Fruit fly (Drosophila melanogaster) whole organism, embryonic: ENCODE data around the gene Psn.
A peak's percentile ranks its signal among the peaks of the same experiment; 100 is the strongest.

Experiments
- Ada2b ChIP-seq: fragments of 200-800 bp; sonication (Bioruptor generic); IDR thresholded peaks from 2 replicates; pipeline ENCODE4 v1.3.6; 2022; ENCODE audit warnings: missing biosample characterization, missing genetic modification characterization
- Awh ChIP-seq: fragments of 200-800 bp; sonication (Bioruptor generic); IDR thresholded peaks from 2 replicates; pipeline ENCODE4, ENCODE4 v1.3.6; 2022; ENCODE audit warnings: missing biosample characterization, missing genetic modification characterization
- CG10274 ChIP-seq: fragments of 200-800 bp; sonication (Bioruptor generic); optimal IDR thresholded peaks from 3 replicates; lab custom pipeline; 2017; ENCODE audit warnings: missing biosample characterization, mild to moderate bottlenecking, missing genetic modification characterization
- CG12236 ChIP-seq: fragments of 200-800 bp; sonication (Bioruptor generic); optimal IDR thresholded peaks from 2 replicates; lab custom pipeline; 2016; ENCODE audit warnings: missing biosample characterization, missing genetic modification characterization
- CG12769 ChIP-seq: fragments of 200-800 bp; sonication (Bioruptor generic); optimal IDR thresholded peaks from 2 replicates; lab custom pipeline; 2019; ENCODE audit warnings: missing biosample characterization, mild to moderate bottlenecking, missing genetic modification characterization, moderate library complexity
- CG13287 ChIP-seq: fragments of 200-800 bp; sonication (Bioruptor generic); IDR thresholded peaks from 2 replicates; pipeline ENCODE4 v1.3.6; 2022; ENCODE audit warnings: missing biosample characterization, missing genetic modification characterization; ENCODE audit not compliant: partially characterized antibody
- CG15269 ChIP-seq: fragments of 200-800 bp; sonication (Bioruptor generic); optimal IDR thresholded peaks from 2 replicates; lab custom pipeline; 2018; ENCODE audit warnings: missing biosample characterization, mild to moderate bottlenecking, missing genetic modification characterization, moderate library complexity
- CG1529 ChIP-seq: fragments of 200-800 bp; sonication (Bioruptor generic); optimal IDR thresholded peaks from 3 replicates; lab custom pipeline; 2018; ENCODE audit warnings: missing biosample characterization, missing genetic modification characterization
- CG15514 ChIP-seq: fragments of 200-800 bp; sonication (Bioruptor generic); optimal IDR thresholded peaks from 3 replicates; lab custom pipeline; 2017; ENCODE audit warnings: missing biosample characterization, missing genetic modification characterization, mild to moderate bottlenecking, moderate library complexity, missing genetic modification reagents
- CG16779 ChIP-seq: fragments of 200-800 bp; sonication (Bioruptor generic); IDR thresholded peaks from 2 replicates; pipeline ENCODE4 v1.3.6; 2022; ENCODE audit warnings: missing biosample characterization, missing genetic modification characterization
- CG17361 ChIP-seq: fragments of 200-800 bp; sonication (Bioruptor generic); IDR thresholded peaks from 3 replicates; pipeline ENCODE4 v1.3.6; 2022; ENCODE audit warnings: missing biosample characterization, missing genetic modification characterization
- CG17829 ChIP-seq: fragments of 200-800 bp; optimal IDR thresholded peaks from 2 replicates; lab custom pipeline; 2019; ENCODE audit warnings: missing biosample characterization, mild to moderate bottlenecking, missing genetic modification characterization, moderate library complexity
- CG2116 ChIP-seq: fragments of 200-800 bp; sonication (Bioruptor generic); optimal IDR thresholded peaks from 3 replicates; lab custom pipeline; 2018; ENCODE audit warnings: missing biosample characterization, mild to moderate bottlenecking, missing genetic modification characterization
- CG2120 ChIP-seq: fragments of 200-800 bp; sonication (Bioruptor generic); optimal IDR thresholded peaks from 3 replicates; lab custom pipeline; 2016; ENCODE audit warnings: missing biosample characterization, missing genetic modification characterization
- CG31365 ChIP-seq: fragments of 200-800 bp; sonication (Bioruptor generic); optimal IDR thresholded peaks from 2 replicates; lab custom pipeline; 2018; ENCODE audit warnings: missing biosample characterization, mild to moderate bottlenecking, missing genetic modification characterization
- CG33557 ChIP-seq: fragments of 200-800 bp; sonication (Bioruptor generic); optimal IDR thresholded peaks from 2 replicates; lab custom pipeline; 2019; ENCODE audit warnings: missing biosample characterization, mild to moderate bottlenecking, missing genetic modification characterization, moderate library complexity
- CG3407 ChIP-seq: fragments of 200-800 bp; sonication (Bioruptor generic); optimal IDR thresholded peaks from 2 replicates; lab custom pipeline; 2018; ENCODE audit warnings: missing biosample characterization, mild to moderate bottlenecking, missing genetic modification characterization
- CG42726 ChIP-seq: fragments of 200-800 bp; sonication (Bioruptor generic); IDR thresholded peaks from 2 replicates; pipeline ENCODE4 v1.3.6; 2022; ENCODE audit warnings: missing biosample characterization, missing genetic modification characterization; ENCODE audit not compliant: partially characterized antibody
- CG43689 ChIP-seq: fragments of 200-800 bp; sonication (Bioruptor generic); IDR thresholded peaks from 2 replicates; pipeline ENCODE4 v1.3.6; 2022; ENCODE audit warnings: missing biosample characterization, missing genetic modification characterization
- CG4617 ChIP-seq: fragments of 200-800 bp; sonication (Bioruptor generic); optimal IDR thresholded peaks from 3 replicates; lab custom pipeline; 2016; ENCODE audit warnings: missing biosample characterization, missing genetic modification characterization, borderline replicate concordance
- CG4854 ChIP-seq: fragments of 200-800 bp; sonication (Bioruptor generic); optimal IDR thresholded peaks from 2 replicates; lab custom pipeline; 2016; ENCODE audit warnings: missing biosample characterization, missing genetic modification characterization, inconsistent platforms
- CG7271 ChIP-seq: fragments of 200-800 bp; sonication (Bioruptor generic); optimal IDR thresholded peaks from 2 replicates; lab custom pipeline; 2018; ENCODE audit warnings: missing biosample characterization, mild to moderate bottlenecking, missing genetic modification characterization, moderate library complexity
- CG8089 ChIP-seq: fragments of 200-800 bp; sonication (Bioruptor generic); optimal IDR thresholded peaks from 3 replicates; lab custom pipeline; 2016; ENCODE audit warnings: missing biosample characterization, missing genetic modification characterization
- CG9609 ChIP-seq: fragments of 200-800 bp; sonication (Bioruptor generic); optimal IDR thresholded peaks from 3 replicates; lab custom pipeline; 2016; ENCODE audit warnings: missing biosample characterization, missing genetic modification characterization
- CrebB ChIP-seq: fragments of 200-800 bp; sonication (Bioruptor generic); optimal IDR thresholded peaks from 3 replicates; lab custom pipeline; 2018; ENCODE audit warnings: missing biosample characterization, mild to moderate bottlenecking, missing genetic modification characterization
- D ChIP-seq, 2 experiments: fragments of 200-800 bp in 1 of 2; fragments of >200 bp in 1 of 2; sonication (Bioruptor generic) in 1 of 2; optimal IDR thresholded peaks; 2 replicates in 1 of 2; 3 replicates in 1 of 2; lab custom pipeline; 2017; ENCODE audit warnings: mild to moderate bottlenecking in 1 of 2, missing biosample characterization in 1 of 2, missing genetic modification characterization in 1 of 2, missing genetic modification reagents in 1 of 2
- Dip2 ChIP-seq: fragments of 200-800 bp; sonication (Bioruptor generic); IDR thresholded peaks from 2 replicates; pipeline ENCODE4 v1.3.6; 2022; ENCODE audit warnings: missing biosample characterization, missing genetic modification characterization
- ERR ChIP-seq: fragments of 200-800 bp; sonication (Bioruptor generic); optimal IDR thresholded peaks from 2 replicates; lab custom pipeline; 2016; ENCODE audit warnings: missing biosample characterization, missing genetic modification characterization
- Elba2 ChIP-seq: fragments of 200-800 bp; sonication (Bioruptor generic); optimal IDR thresholded peaks from 3 replicates; lab custom pipeline; 2016; ENCODE audit warnings: missing biosample characterization, missing genetic modification characterization
- Fer2 ChIP-seq: fragments of 200-800 bp; sonication (Bioruptor generic); optimal IDR thresholded peaks from 2 replicates; lab custom pipeline; 2018; ENCODE audit warnings: missing biosample characterization, mild to moderate bottlenecking, missing genetic modification characterization, moderate library complexity
- Hmr ChIP-seq: fragments of 200-800 bp; sonication (Bioruptor generic); optimal IDR thresholded peaks from 3 replicates; lab custom pipeline; 2017; ENCODE audit warnings: mild to moderate bottlenecking, missing biosample characterization, missing genetic modification reagents, missing genetic modification characterization
- Oaz ChIP-seq: fragments of 200-800 bp; sonication (Bioruptor generic); IDR thresholded peaks from 2 replicates; pipeline ENCODE4 v1.3.6; 2022; ENCODE audit warnings: missing biosample characterization, missing genetic modification characterization
- Optix ChIP-seq: fragments of 200-800 bp; sonication (Bioruptor generic); IDR thresholded peaks from 3 replicates; pipeline ENCODE4 v1.3.6; 2022; ENCODE audit warnings: missing biosample characterization, missing genetic modification characterization
- Poxn ChIP-seq: fragments of 200-800 bp; sonication (Bioruptor generic); IDR thresholded peaks from 2 replicates; pipeline ENCODE4 v1.3.6; 2022; ENCODE audit warnings: missing biosample characterization, missing genetic modification characterization
- Ptx1 ChIP-seq: fragments of 200-800 bp; sonication (Bioruptor generic); IDR thresholded peaks from 2 replicates; pipeline ENCODE4 v1.3.6; 2022; ENCODE audit warnings: missing biosample characterization, missing genetic modification characterization
- Six4 ChIP-seq: fragments of 200-800 bp; sonication (Bioruptor generic); optimal IDR thresholded peaks from 2 replicates; lab custom pipeline; 2016; ENCODE audit warnings: missing biosample characterization, missing genetic modification characterization
- YL-1 ChIP-seq: fragments of 200-800 bp; sonication (Bioruptor generic); optimal IDR thresholded peaks from 3 replicates; lab custom pipeline; 2017; ENCODE audit warnings: missing biosample characterization, mild to moderate bottlenecking, missing genetic modification characterization
- caup ChIP-seq: fragments of 200-800 bp; sonication (Bioruptor generic); optimal IDR thresholded peaks from 3 replicates; lab custom pipeline; 2017; ENCODE audit warnings: missing biosample characterization, mild to moderate bottlenecking, missing genetic modification characterization, moderate library complexity; ENCODE audit not compliant: severe bottlenecking
- ci ChIP-seq: fragments of 200-800 bp; sonication (Bioruptor generic); IDR thresholded peaks from 3 replicates; pipeline ENCODE4 v1.3.6; 2022; ENCODE audit warnings: missing biosample characterization, missing genetic modification characterization
- dysf ChIP-seq: fragments of 200-800 bp; sonication (Bioruptor generic); IDR thresholded peaks from 3 replicates; pipeline ENCODE4 v1.3.6; 2022; ENCODE audit warnings: missing biosample characterization, missing genetic modification characterization
- eve ChIP-seq, 2 experiments: fragments of >200 bp; optimal IDR thresholded peaks; 2 replicates each; lab custom pipeline; 2017; ENCODE audit warnings: missing biosample characterization in 2 of 2, missing genetic modification characterization in 2 of 2
- fru ChIP-seq: fragments of >200 bp; optimal IDR thresholded peaks from 2 replicates; lab custom pipeline; 2017
- grau ChIP-seq: fragments of 200-800 bp; optimal IDR thresholded peaks from 3 replicates; lab custom pipeline; 2019; ENCODE audit warnings: missing biosample characterization, mild to moderate bottlenecking, missing genetic modification characterization, moderate library complexity
- gro ChIP-seq: fragments of 200-800 bp; sonication (Bioruptor generic); optimal IDR thresholded peaks from 2 replicates; lab custom pipeline; 2016; ENCODE audit warnings: missing biosample characterization, missing genetic modification characterization
- ind ChIP-seq: fragments of 200-800 bp; sonication (Bioruptor generic); optimal IDR thresholded peaks from 3 replicates; lab custom pipeline; 2016; ENCODE audit warnings: missing biosample characterization, missing genetic modification characterization
- knrl ChIP-seq: fragments of 200-800 bp; sonication (Bioruptor generic); IDR thresholded peaks from 3 replicates; pipeline ENCODE4 v1.3.6; 2022; ENCODE audit warnings: missing biosample characterization, missing genetic modification characterization; ENCODE audit not compliant: partially characterized antibody
- luna ChIP-seq: fragments of 200-800 bp; sonication (Bioruptor generic); optimal IDR thresholded peaks from 2 replicates; lab custom pipeline; 2016; ENCODE audit warnings: missing biosample characterization, missing genetic modification characterization
- nau ChIP-seq: fragments of 200-800 bp; sonication (Bioruptor generic); optimal IDR thresholded peaks from 3 replicates; lab custom pipeline; 2017; ENCODE audit warnings: missing biosample characterization, mild to moderate bottlenecking, missing genetic modification characterization, missing genetic modification reagents
- org-1 ChIP-seq: fragments of 200-800 bp; sonication (Bioruptor generic); optimal IDR thresholded peaks from 2 replicates; lab custom pipeline; 2017; ENCODE audit warnings: missing biosample characterization, missing genetic modification characterization
- pita ChIP-seq: fragments of 200-800 bp; sonication (Bioruptor generic); optimal IDR thresholded peaks from 2 replicates; lab custom pipeline; 2017; ENCODE audit warnings: missing biosample characterization, mild to moderate bottlenecking, missing genetic modification characterization
- stwl ChIP-seq: fragments of 200-800 bp; sonication (Bioruptor generic); optimal IDR thresholded peaks from 3 replicates; lab custom pipeline; 2018; ENCODE audit warnings: missing biosample characterization, mild to moderate bottlenecking, missing genetic modification characterization, moderate library complexity

The Psn gene

dm6 chr3L:20447337-20447736 is 15.1 kb downstream of the Psn start (continued):
- no peak for TF ChIP-seq CG33557
- no peak for TF ChIP-seq CG42726 (GFP tag; lab: Robert Waterston, UW)
- TF ChIP-seq Awh (GFP tag; lab: Robert Waterston, UW) = no peak
- no peak for TF ChIP-seq CG2120 (GFP tag; lab: Kevin White, UChicago)
- TF ChIP-seq ERR (GFP tag; lab: Kevin White, UChicago) = no peak
- 0 out of 3 replicates have a peak, but pooled peaks have one; percentile 24 for TF ChIP-seq CG17361
- no peak for TF ChIP-seq CG8089 (GFP tag; lab: Kevin White, UChicago)
- no peak for TF ChIP-seq gro (GFP tag; lab: Kevin White, UChicago)
- no peak for TF ChIP-seq CG17829 (tag; lab: Kevin White, UChicago)
- TF ChIP-seq CG4854 (GFP tag; lab: Kevin White, UChicago) = no peak
- no peak for TF ChIP-seq CG12236 (GFP tag; lab: Kevin White, UChicago)
- TF ChIP-seq YL-1 = no peak
- TF ChIP-seq CG4617 (GFP tag; lab: Kevin White, UChicago) = no peak
- TF ChIP-seq CG31365 = no peak
- no peak for TF ChIP-seq eve (GFP tag; optimal IDR thresholded peaks at IDR 0.05; lab: Kevin White, UChicago)
- no peak for TF ChIP-seq CG16779
- no peak for TF ChIP-seq knrl (GFP tag; lab: Robert Waterston, UW)
- TF ChIP-seq Ptx1 (GFP tag; lab: Robert Waterston, UW) = 0 out of 2 replicates have a peak, but pooled peaks have one; percentile 23
- TF ChIP-seq CG12769 (tag; lab: Kevin White, UChicago) = no peak
- TF ChIP-seq Fer2 (tag; lab: Kevin White, UChicago) = no peak
- TF ChIP-seq CG15514 (GFP tag; lab: Kevin White, UChicago) = no peak
- no peak for TF ChIP-seq Hmr (GFP tag; lab: Kevin White, UChicago)
- no peak for TF ChIP-seq luna
- no peak for TF ChIP-seq CG43689 (GFP tag; lab: Robert Waterston, UW)
- TF ChIP-seq D (optimal IDR thresholded peaks at IDR 0.05; lab: Kevin White, UChicago) = no peak
- TF ChIP-seq D (GFP tag; optimal IDR thresholded peaks at IDR 0.05; lab: Kevin White, UChicago) = no peak
- TF ChIP-seq org-1 (GFP tag; lab: Kevin White, UChicago) = no peak
- TF ChIP-seq pita (GFP tag; lab: Kevin White, UChicago) = no peak
- no peak for TF ChIP-seq CrebB
- TF ChIP-seq ci (GFP tag; lab: Robert Waterston, UW) = no peak
- TF ChIP-seq caup (GFP tag; lab: Kevin White, UChicago) = no peak
- TF ChIP-seq CG2116 (GFP tag; lab: Kevin White, UChicago) = no peak
- peak; percentile 87 for TF ChIP-seq grau (tag; lab: Kevin White, UChicago)
- TF ChIP-seq Poxn (GFP tag; lab: Robert Waterston, UW) = no peak
- TF ChIP-seq CG3407 = no peak
- no peak for TF ChIP-seq CG1529 (GFP tag; lab: Kevin White, UChicago)
- TF ChIP-seq stwl (tag; lab: Kevin White, UChicago) = no peak
- no peak for TF ChIP-seq ind (GFP tag; lab: Kevin White, UChicago)
- no peak for TF ChIP-seq CG7271 (tag; lab: Kevin White, UChicago)
- TF ChIP-seq Dip2 (GFP tag; lab: Robert Waterston, UW) = no peak
- TF ChIP-seq CG9609 (GFP tag; lab: Kevin White, UChicago) = no peak
- TF ChIP-seq Ada2b = no peak
- TF ChIP-seq CG15269 = no peak
- no peak for TF ChIP-seq CG13287
- TF ChIP-seq Elba2 (GFP tag; lab: Kevin White, UChicago) = no peak
- no peak for TF ChIP-seq CG10274 (GFP tag; lab: Kevin White, UChicago)
- no peak for TF ChIP-seq Oaz
- no peak for TF ChIP-seq nau (GFP tag; lab: Kevin White, UChicago)
- TF ChIP-seq fru (lab: Kevin White, UChicago) = no peak
- no peak for TF ChIP-seq Six4
- TF ChIP-seq Optix (GFP tag; lab: Robert Waterston, UW) = no peak
- TF ChIP-seq dysf (GFP tag; lab: Robert Waterston, UW) = no peak
